Fruit fly (Drosophila melanogaster) whole organism, embryonic: ENCODE measurements around the gene mRpL4.
A peak's percentile ranks its signal among the peaks of the same experiment; 100 is the strongest.

Source experiments
- Awh ChIP-seq: fragments of 200-800 bp; sonication (Bioruptor generic); IDR thresholded peaks from 2 replicates; pipeline ENCODE4, ENCODE4 v1.3.6; 2022; ENCODE audit warnings: missing biosample characterization, missing genetic modification characterization
- B-H1 ChIP-seq: fragments of 200-800 bp; sonication (Bioruptor generic); IDR thresholded peaks from 3 replicates; pipeline ENCODE4 v1.3.6; 2022; ENCODE audit warnings: missing biosample characterization, missing genetic modification characterization
- Bteb2 ChIP-seq: fragments of 200-800 bp; sonication (Bioruptor generic); optimal IDR thresholded peaks from 2 replicates; lab custom pipeline; 2016; ENCODE audit warnings: missing biosample characterization, missing genetic modification characterization
- CG10147 ChIP-seq: fragments of 200-800 bp; sonication (Bioruptor generic); optimal IDR thresholded peaks from 2 replicates; lab custom pipeline; 2019; ENCODE audit warnings: missing biosample characterization, mild to moderate bottlenecking, missing genetic modification characterization, moderate library complexity
- CG10209 ChIP-seq: fragments of 200-800 bp; sonication (Bioruptor generic); optimal IDR thresholded peaks from 3 replicates; lab custom pipeline; 2017; ENCODE audit warnings: missing biosample characterization, mild to moderate bottlenecking, missing genetic modification characterization, missing genetic modification reagents
- CG10431 ChIP-seq: fragments of 200-800 bp; sonication (Bioruptor generic); optimal IDR thresholded peaks from 3 replicates; lab custom pipeline; 2018; ENCODE audit warnings: missing biosample characterization, mild to moderate bottlenecking, missing genetic modification characterization
- CG11696 ChIP-seq: fragments of 200-800 bp; sonication (Bioruptor generic); IDR thresholded peaks from 2 replicates; pipeline ENCODE4 v1.3.6; 2022; ENCODE audit warnings: missing biosample characterization, missing genetic modification characterization
- CG14860 ChIP-seq: fragments of 200-800 bp; sonication (Bioruptor generic); IDR thresholded peaks from 3 replicates; pipeline ENCODE4 v1.3.6; 2022; ENCODE audit warnings: missing biosample characterization, missing genetic modification characterization; ENCODE audit not compliant: partially characterized antibody
- CG16863 ChIP-seq: fragments of 200-800 bp; sonication (Bioruptor generic); optimal IDR thresholded peaks from 3 replicates; lab custom pipeline; 2016; ENCODE audit warnings: missing biosample characterization, missing genetic modification characterization
- CG1832 ChIP-seq: fragments of 200-800 bp; sonication (Bioruptor generic); optimal IDR thresholded peaks from 2 replicates; lab custom pipeline; 2017; ENCODE audit warnings: missing biosample characterization, mild to moderate bottlenecking, missing genetic modification characterization, inconsistent platforms
- CG2199 ChIP-seq: fragments of 200-800 bp; sonication (Bioruptor generic); IDR thresholded peaks from 3 replicates; pipeline ENCODE4 v1.3.6; 2022; ENCODE audit warnings: missing biosample characterization, missing genetic modification characterization
- CG31365 ChIP-seq: fragments of 200-800 bp; sonication (Bioruptor generic); optimal IDR thresholded peaks from 2 replicates; lab custom pipeline; 2018; ENCODE audit warnings: missing biosample characterization, mild to moderate bottlenecking, missing genetic modification characterization
- CG32767 ChIP-seq: fragments of 200-800 bp; sonication (Bioruptor generic); IDR thresholded peaks from 2 replicates; pipeline ENCODE4 v1.3.6; 2022; ENCODE audit warnings: missing biosample characterization, missing genetic modification characterization
- CG6654 ChIP-seq: fragments of 200-800 bp; sonication (Bioruptor generic); optimal IDR thresholded peaks from 2 replicates; lab custom pipeline; 2017; ENCODE audit warnings: missing biosample characterization, mild to moderate bottlenecking, missing genetic modification characterization
- CG6689 ChIP-seq: fragments of 200-800 bp; sonication (Bioruptor generic); IDR thresholded peaks from 2 replicates; pipeline ENCODE4 v1.3.6; 2022; ENCODE audit warnings: missing biosample characterization, missing genetic modification characterization
- CG7357 ChIP-seq: fragments of 200-800 bp; sonication (Bioruptor generic); IDR thresholded peaks from 3 replicates; pipeline ENCODE4 v1.3.6; 2022; ENCODE audit warnings: missing biosample characterization, missing genetic modification characterization
- CG7745 ChIP-seq: fragments of 200-800 bp; sonication (Bioruptor generic); optimal IDR thresholded peaks from 2 replicates; lab custom pipeline; 2018; ENCODE audit warnings: missing biosample characterization, mild to moderate bottlenecking, missing genetic modification characterization, moderate library complexity
- CG7963 ChIP-seq: fragments of 200-800 bp; sonication (Bioruptor generic); IDR thresholded peaks from 3 replicates; pipeline ENCODE4 v1.3.6; 2022; ENCODE audit warnings: missing biosample characterization, missing genetic modification characterization; ENCODE audit not compliant: partially characterized antibody
- CG8359 ChIP-seq: fragments of 200-800 bp; sonication (Bioruptor generic); optimal IDR thresholded peaks from 2 replicates; lab custom pipeline; 2017; ENCODE audit warnings: missing biosample characterization, mild to moderate bottlenecking, missing genetic modification characterization, borderline replicate concordance
- CG8478 ChIP-seq: fragments of >200 bp; optimal IDR thresholded peaks from 2 replicates; lab custom pipeline; 2018
- CG9797 ChIP-seq: fragments of 200-800 bp; sonication (Bioruptor generic); optimal IDR thresholded peaks from 3 replicates; lab custom pipeline; 2018; ENCODE audit warnings: missing biosample characterization, mild to moderate bottlenecking, missing genetic modification characterization
- D ChIP-seq, 2 experiments: fragments of 200-800 bp in 1 of 2; fragments of >200 bp in 1 of 2; sonication (Bioruptor generic) in 1 of 2; optimal IDR thresholded peaks; 2 replicates in 1 of 2; 3 replicates in 1 of 2; lab custom pipeline; 2017; ENCODE audit warnings: mild to moderate bottlenecking in 1 of 2, missing biosample characterization in 1 of 2, missing genetic modification characterization in 1 of 2, missing genetic modification reagents in 1 of 2
- Dek ChIP-seq: fragments of 200-800 bp; sonication (Bioruptor generic); optimal IDR thresholded peaks from 3 replicates; lab custom pipeline; 2019; ENCODE audit warnings: missing biosample characterization, mild to moderate bottlenecking, missing genetic modification characterization, moderate library complexity
- HmgD ChIP-seq: fragments of 200-800 bp; sonication (Bioruptor generic); optimal IDR thresholded peaks from 3 replicates; lab custom pipeline; 2016; ENCODE audit warnings: missing biosample characterization, missing genetic modification characterization
- Med ChIP-seq: fragments of 200-800 bp; sonication (Bioruptor generic); peaks from one replicate; lab custom pipeline; 2016; ENCODE audit warnings: missing biosample characterization, missing genetic modification characterization, mild to moderate bottlenecking, inconsistent platforms, moderate library complexity
- Optix ChIP-seq: fragments of 200-800 bp; sonication (Bioruptor generic); IDR thresholded peaks from 3 replicates; pipeline ENCODE4 v1.3.6; 2022; ENCODE audit warnings: missing biosample characterization, missing genetic modification characterization
- Sry-β ChIP-seq: fragments of 200-800 bp; sonication (Bioruptor generic); optimal IDR thresholded peaks from 2 replicates; lab custom pipeline; 2018; ENCODE audit warnings: missing biosample characterization, mild to moderate bottlenecking, missing genetic modification characterization, moderate library complexity
- Trl ChIP-seq, 3 experiments: fragments of >200 bp in 2 of 3; fragments of 200-800 bp in 1 of 3; sonication (Bioruptor generic) in 1 of 3; optimal IDR thresholded peaks; 2 replicates in 1 of 3; 3 replicates in 2 of 3; lab custom pipeline; 2016 to 2017; ENCODE audit warnings: missing biosample characterization in 1 of 3, missing genetic modification characterization in 1 of 3
- YL-1 ChIP-seq: fragments of 200-800 bp; sonication (Bioruptor generic); optimal IDR thresholded peaks from 3 replicates; lab custom pipeline; 2017; ENCODE audit warnings: missing biosample characterization, mild to moderate bottlenecking, missing genetic modification characterization
- cg ChIP-seq: fragments of 200-800 bp; sonication (Bioruptor generic); optimal IDR thresholded peaks from 3 replicates; lab custom pipeline; 2019; ENCODE audit warnings: missing biosample characterization, mild to moderate bottlenecking, missing genetic modification characterization, moderate library complexity
- crp ChIP-seq, 2 experiments: fragments of 200-800 bp; sonication (Bioruptor generic); optimal IDR thresholded peaks; 2 replicates in 1 of 2; 3 replicates in 1 of 2; lab custom pipeline; 2017; ENCODE audit warnings: missing biosample characterization in 2 of 2, missing genetic modification characterization in 2 of 2, mild to moderate bottlenecking in 1 of 2, moderate library complexity in 1 of 2
- dmrt11E ChIP-seq: fragments of 200-800 bp; sonication (Bioruptor generic); optimal IDR thresholded peaks from 3 replicates; lab custom pipeline; 2018; ENCODE audit warnings: missing biosample characterization, mild to moderate bottlenecking, missing genetic modification characterization, moderate library complexity
- esg ChIP-seq: fragments of 200-800 bp; sonication (Bioruptor generic); conservative IDR thresholded peaks from 2 replicates; pipeline ENCODE4 v1.3.6; 2022; ENCODE audit warnings: missing biosample characterization, missing genetic modification characterization
- fd64A ChIP-seq: fragments of 200-800 bp; sonication (Bioruptor generic); optimal IDR thresholded peaks from 3 replicates; lab custom pipeline; 2018; ENCODE audit warnings: missing biosample characterization, mild to moderate bottlenecking, missing genetic modification characterization
- hth ChIP-seq: fragments of >200 bp; optimal IDR thresholded peaks from 2 replicates; lab custom pipeline; 2017; ENCODE audit warnings: inconsistent platforms
- kni ChIP-seq: fragments of 200-800 bp; sonication (Bioruptor generic); optimal IDR thresholded peaks from 3 replicates; lab custom pipeline; 2017; ENCODE audit warnings: mild to moderate bottlenecking, missing biosample characterization, missing genetic modification reagents, missing genetic modification characterization
- org-1 ChIP-seq: fragments of 200-800 bp; sonication (Bioruptor generic); optimal IDR thresholded peaks from 2 replicates; lab custom pipeline; 2017; ENCODE audit warnings: missing biosample characterization, missing genetic modification characterization
- p53 ChIP-seq: fragments of 200-800 bp; sonication (Bioruptor generic); optimal IDR thresholded peaks from 2 replicates; lab custom pipeline; 2016; ENCODE audit warnings: missing biosample characterization, missing genetic modification characterization
- pita ChIP-seq: fragments of 200-800 bp; sonication (Bioruptor generic); optimal IDR thresholded peaks from 2 replicates; lab custom pipeline; 2017; ENCODE audit warnings: missing biosample characterization, mild to moderate bottlenecking, missing genetic modification characterization
- sr ChIP-seq: fragments of 200-800 bp; sonication (Bioruptor generic); IDR thresholded peaks from 3 replicates; pipeline ENCODE4 v1.3.6; 2022; ENCODE audit warnings: missing biosample characterization, missing genetic modification characterization
- tll ChIP-seq, 2 experiments: fragments of 200-800 bp in 1 of 2; fragments of >200 bp in 1 of 2; sonication (Bioruptor generic) in 1 of 2; optimal IDR thresholded peaks; 2 replicates each; lab custom pipeline; 2017 to 2019; ENCODE audit warnings: missing biosample characterization in 2 of 2, missing genetic modification characterization in 2 of 2, mild to moderate bottlenecking in 1 of 2, moderate library complexity in 1 of 2

The mRpL4 gene

DNA sequence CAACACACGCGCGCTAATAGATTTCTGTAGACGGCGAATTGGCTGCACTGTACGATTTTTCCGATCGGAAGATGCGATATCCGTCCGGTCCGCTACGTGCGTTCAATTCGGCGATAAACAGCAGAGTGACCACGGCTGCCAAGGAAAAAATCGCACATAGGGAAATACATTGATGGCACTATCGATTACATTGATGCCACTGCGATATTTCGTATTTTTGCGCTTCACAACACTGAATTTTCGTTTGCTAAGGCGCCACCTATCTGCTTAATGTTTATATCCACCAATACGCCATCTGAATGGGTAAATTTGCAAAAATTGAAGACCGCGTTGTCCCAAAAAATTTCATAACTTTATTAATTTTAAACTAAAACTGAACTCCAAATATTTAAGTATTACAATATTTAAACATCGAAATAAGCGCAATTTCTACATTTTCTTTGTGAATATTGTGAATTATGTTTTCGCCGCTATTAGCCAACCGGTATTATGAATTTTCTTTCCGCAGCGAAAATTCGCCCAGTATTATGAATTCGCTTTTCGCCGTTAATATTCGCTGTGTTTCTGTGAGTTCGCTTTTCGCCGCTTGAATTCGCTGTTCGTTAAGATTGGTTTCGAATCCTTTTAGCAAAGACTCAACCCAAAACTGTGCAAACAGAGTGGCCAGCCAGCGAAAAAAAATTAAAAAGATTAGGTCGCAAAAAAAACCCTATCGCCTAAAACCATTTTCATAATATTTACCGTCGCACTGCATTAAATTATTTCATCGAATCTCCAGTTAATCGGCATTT lies 41.1 kb downstream of the mRpL4 start, which contains the start of the genes crp and pkaap (continued):
- TF ChIP-seq CG7745, result peak; percentile 34
- TF ChIP-seq CG7357 (GFP tag; lab: Robert Waterston, UW), result peak; percentile 51; the same call in 1 of the 3 replicates
- peak; percentile 85 for TF ChIP-seq CG9797
- peak; percentile 82 for TF ChIP-seq CG16863 (GFP tag; lab: Kevin White, UChicago)
- peak; percentile 29 for TF ChIP-seq org-1
- peak; percentile 75 for TF ChIP-seq YL-1 (GFP tag; lab: Kevin White, UChicago)
- TF ChIP-seq CG14860 (GFP tag; lab: Robert Waterston, UW), result no peak
- no peak for TF ChIP-seq sr (GFP tag; lab: Robert Waterston, UW)
- no peak for TF ChIP-seq Awh (GFP tag; lab: Robert Waterston, UW)

DNA sequence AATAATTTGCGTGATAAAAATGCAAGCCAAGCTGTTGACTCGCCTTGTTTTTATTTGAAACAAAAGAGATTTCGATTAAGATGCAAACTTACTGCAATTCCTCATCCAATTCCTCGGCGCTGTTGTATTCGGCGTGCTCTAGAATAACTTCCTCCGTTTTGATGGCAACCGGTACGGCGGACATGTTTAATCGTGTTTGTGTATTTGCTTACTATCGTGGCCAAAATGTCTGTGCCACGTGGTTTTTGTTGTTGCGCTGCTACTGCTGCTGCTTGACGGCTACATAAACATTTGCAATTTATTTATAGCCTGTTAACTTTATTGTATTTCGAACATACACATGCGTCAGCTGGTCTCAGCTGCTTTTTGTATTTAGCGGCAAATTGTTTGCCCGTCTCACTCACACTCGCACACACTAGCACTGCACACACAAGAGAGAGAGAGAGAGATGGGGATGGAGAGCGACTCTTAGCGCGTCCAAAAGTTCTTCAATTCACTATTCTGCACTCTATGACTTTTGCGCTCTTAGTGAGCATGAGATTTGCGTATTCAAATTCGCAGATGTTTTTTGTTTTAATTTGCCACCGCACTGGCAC lies 41.8 kb downstream of the mRpL4 start:
- TF ChIP-seq B-H1 (GFP tag; lab: Robert Waterston, UW) (no peak), crp (GFP tag; optimal IDR thresholded peaks at IDR 0.05; lab: Kevin White, UChicago) (peak; percentile 61 to 82), p53 (GFP tag; lab: Kevin White, UChicago) (peak; percentile 99), cg (GFP tag; lab: Kevin White, UChicago) (peak; percentile 73), CG1832 (GFP tag; lab: Kevin White, UChicago) (peak; percentile 85), HmgD (GFP tag; lab: Kevin White, UChicago) (no peak), fd64A (GFP tag; lab: Kevin White, UChicago) (peak; percentile 6), CG8478 (lab: Kevin White, UChicago) (peak; percentile 43), Optix (no peak), D (optimal IDR thresholded peaks at IDR 0.05; lab: Kevin White, UChicago) (peak; percentile 17), D (GFP tag; optimal IDR thresholded peaks at IDR 0.05; lab: Kevin White, UChicago) (no peak), Med (GFP tag; lab: Kevin White, UChicago) (peak; percentile 23), CG7963 (no peak), YL-1 (GFP tag; lab: Kevin White, UChicago) (peak; percentile 33), CG6689 (GFP tag; lab: Robert Waterston, UW) (no peak), CG11696 (GFP tag; lab: Robert Waterston, UW) (no peak), hth (lab: Kevin White, UChicago) (no peak), kni (peak; percentile 61), Sry-β (GFP tag; lab: Kevin White, UChicago) (no peak), CG31365 (no peak), CG10147 (GFP tag; lab: Kevin White, UChicago) (no peak), CG10431 (GFP tag; lab: Kevin White, UChicago) (no peak), dmrt11E (no peak), Dek (tag; lab: Kevin White, UChicago) (no peak), tll (GFP tag; optimal IDR thresholded peaks at IDR 0.05; lab: Kevin White, UChicago) (peak in 1 of 2 experiments; percentile 38), CG2199 (GFP tag; lab: Robert Waterston, UW) (no peak), CG32767 (no peak), CG8359 (GFP tag; lab: Kevin White, UChicago) (peak; percentile 32), CG6654 (GFP tag; lab: Kevin White, UChicago) (no peak), Trl (optimal IDR thresholded peaks at IDR 0.05; lab: Kevin White, UChicago) (peak; percentile 62 to 74), Trl (GFP tag; optimal IDR thresholded peaks at IDR 0.05; lab: Kevin White, UChicago) (no peak), esg (GFP tag; lab: Robert Waterston, UW) (no peak), pita (GFP tag; lab: Kevin White, UChicago) (no peak), Bteb2 (GFP tag; lab: Kevin White, UChicago) (no peak), CG10209 (GFP tag; lab: Kevin White, UChicago) (no peak)
- TF ChIP-seq, all 482 proteins: peak for 13
